Fruit fly (Drosophila melanogaster) whole organism, embryonic: Measurements from ENCODE around the gene Cyp313b1.

Experiments used
- Aef1 ChIP-seq: fragments of 200-800 bp; sonication (Bioruptor generic); IDR thresholded peaks from 3 replicates; pipeline ENCODE4 v1.3.6; 2022; ENCODE audit warnings: missing biosample characterization, missing genetic modification characterization
- C15 ChIP-seq: fragments of 200-800 bp; sonication (Bioruptor generic); IDR thresholded peaks from 3 replicates; pipeline ENCODE4 v1.3.6; 2022; ENCODE audit warnings: missing biosample characterization, missing genetic modification characterization
- CG11696 ChIP-seq: fragments of 200-800 bp; sonication (Bioruptor generic); IDR thresholded peaks from 2 replicates; pipeline ENCODE4 v1.3.6; 2022; ENCODE audit warnings: missing biosample characterization, missing genetic modification characterization
- CG12942 ChIP-seq: fragments of 200-800 bp; sonication (Bioruptor generic); optimal IDR thresholded peaks from 3 replicates; lab custom pipeline; 2016; ENCODE audit warnings: missing biosample characterization, missing genetic modification characterization
- CG13296 ChIP-seq: fragments of 200-800 bp; sonication (Bioruptor generic); optimal IDR thresholded peaks from 3 replicates; lab custom pipeline; 2018; ENCODE audit warnings: missing biosample characterization, mild to moderate bottlenecking, missing genetic modification characterization
- CG13894 ChIP-seq: fragments of 200-800 bp; sonication (Bioruptor generic); optimal IDR thresholded peaks from 3 replicates; lab custom pipeline; 2018; ENCODE audit warnings: missing biosample characterization, mild to moderate bottlenecking, missing genetic modification characterization, moderate library complexity
- CG14860 ChIP-seq: fragments of 200-800 bp; sonication (Bioruptor generic); IDR thresholded peaks from 3 replicates; pipeline ENCODE4 v1.3.6; 2022; ENCODE audit warnings: missing biosample characterization, missing genetic modification characterization; ENCODE audit not compliant: partially characterized antibody
- CG14965 ChIP-seq: fragments of 200-800 bp; sonication (Bioruptor generic); optimal IDR thresholded peaks from 2 replicates; lab custom pipeline; 2016; ENCODE audit warnings: missing biosample characterization, missing genetic modification characterization, borderline replicate concordance
- CG15269 ChIP-seq: fragments of 200-800 bp; sonication (Bioruptor generic); optimal IDR thresholded peaks from 2 replicates; lab custom pipeline; 2018; ENCODE audit warnings: missing biosample characterization, mild to moderate bottlenecking, missing genetic modification characterization, moderate library complexity
- CG16815 ChIP-seq: fragments of 200-800 bp; sonication (Bioruptor generic); optimal IDR thresholded peaks from 3 replicates; lab custom pipeline; 2017; ENCODE audit warnings: missing biosample characterization, mild to moderate bottlenecking, missing genetic modification characterization
- CG31441 ChIP-seq: fragments of 200-800 bp; sonication (Bioruptor generic); IDR thresholded peaks from 2 replicates; pipeline ENCODE4 v1.3.6; 2022; ENCODE audit warnings: missing biosample characterization, missing genetic modification characterization
- CG6254 ChIP-seq: fragments of 200-800 bp; sonication (Bioruptor generic); optimal IDR thresholded peaks from 3 replicates; lab custom pipeline; 2017; ENCODE audit warnings: mild to moderate bottlenecking, missing biosample characterization, missing genetic modification reagents, missing genetic modification characterization
- CG8089 ChIP-seq: fragments of 200-800 bp; sonication (Bioruptor generic); optimal IDR thresholded peaks from 3 replicates; lab custom pipeline; 2016; ENCODE audit warnings: missing biosample characterization, missing genetic modification characterization
- CG9437 ChIP-seq: fragments of 200-800 bp; sonication (Bioruptor generic); optimal IDR thresholded peaks from 2 replicates; lab custom pipeline; 2018; ENCODE audit warnings: missing biosample characterization, mild to moderate bottlenecking, missing genetic modification characterization
- CG9817 ChIP-seq: fragments of 200-800 bp; sonication (Bioruptor generic); optimal IDR thresholded peaks from 2 replicates; lab custom pipeline; 2018; ENCODE audit warnings: missing biosample characterization, mild to moderate bottlenecking, missing genetic modification characterization, moderate library complexity
- Deaf1 ChIP-seq: fragments of 200-800 bp; optimal IDR thresholded peaks from 3 replicates; lab custom pipeline; 2019; ENCODE audit warnings: missing biosample characterization, mild to moderate bottlenecking, missing genetic modification characterization, moderate library complexity
- Eip74EF ChIP-seq, 2 experiments: fragments of 200-800 bp in 1 of 2; fragments of >200 bp in 1 of 2; sonication (Bioruptor generic) in 1 of 2; optimal IDR thresholded peaks; 2 replicates each; lab custom pipeline; 2017 to 2019; ENCODE audit warnings: missing biosample characterization in 2 of 2, missing genetic modification characterization in 2 of 2, mild to moderate bottlenecking in 1 of 2, moderate library complexity in 1 of 2
- Fer1 ChIP-seq: fragments of 200-800 bp; sonication (Bioruptor generic); optimal IDR thresholded peaks from 2 replicates; lab custom pipeline; 2017; ENCODE audit warnings: missing biosample characterization, mild to moderate bottlenecking, missing genetic modification characterization
- Hey ChIP-seq: fragments of 200-800 bp; sonication (Bioruptor generic); optimal IDR thresholded peaks from 3 replicates; lab custom pipeline; 2018; ENCODE audit warnings: missing biosample characterization, mild to moderate bottlenecking, missing genetic modification characterization
- Hr39 ChIP-seq: fragments of >200 bp; optimal IDR thresholded peaks from 2 replicates; lab custom pipeline; 2017
- MBD-R2 ChIP-seq: fragments of 200-800 bp; sonication (Bioruptor generic); IDR thresholded peaks from 2 replicates; pipeline ENCODE4 v1.3.6; 2022; ENCODE audit warnings: missing biosample characterization, missing genetic modification characterization
- Tbp ChIP-seq: fragments of >200 bp; optimal IDR thresholded peaks from 2 replicates; lab custom pipeline; 2018; ENCODE audit warnings: missing biosample characterization, missing genetic modification characterization
- ase ChIP-seq: fragments of 200-800 bp; sonication (Bioruptor generic); IDR thresholded peaks from 3 replicates; pipeline ENCODE4 v1.3.6; 2022; ENCODE audit warnings: missing biosample characterization, missing genetic modification characterization
- bbx ChIP-seq: fragments of 200-800 bp; sonication (Bioruptor generic); IDR thresholded peaks from 2 replicates; pipeline ENCODE4 v1.3.6; 2022; ENCODE audit warnings: missing biosample characterization, missing genetic modification characterization; ENCODE audit not compliant: partially characterized antibody
- chn ChIP-seq: fragments of 200-800 bp; sonication (Bioruptor generic); optimal IDR thresholded peaks from 2 replicates; lab custom pipeline; 2016; ENCODE audit warnings: missing biosample characterization, missing genetic modification characterization
- corto ChIP-seq: fragments of 200-800 bp; sonication (Bioruptor generic); optimal IDR thresholded peaks from 2 replicates; lab custom pipeline; 2016; ENCODE audit warnings: missing biosample characterization, mild to moderate bottlenecking, missing genetic modification characterization, moderate library complexity
- disco-r ChIP-seq: fragments of 200-800 bp; sonication (Bioruptor generic); optimal IDR thresholded peaks from 2 replicates; lab custom pipeline; 2016; ENCODE audit warnings: missing biosample characterization, missing genetic modification characterization
- dm ChIP-seq: fragments of 200-800 bp; sonication (Bioruptor generic); optimal IDR thresholded peaks from 3 replicates; lab custom pipeline; 2016; ENCODE audit warnings: missing biosample characterization, missing genetic modification characterization
- gfzf ChIP-seq: fragments of 200-800 bp; sonication (Bioruptor generic); optimal IDR thresholded peaks from 2 replicates; lab custom pipeline; 2016; ENCODE audit warnings: missing biosample characterization, mild to moderate bottlenecking, missing genetic modification characterization, moderate library complexity
- her ChIP-seq: fragments of 200-800 bp; sonication (Bioruptor generic); optimal IDR thresholded peaks from 2 replicates; lab custom pipeline; 2016; ENCODE audit warnings: missing biosample characterization, missing genetic modification characterization
- lab ChIP-seq: fragments of 200-800 bp; sonication (Bioruptor generic); optimal IDR thresholded peaks from 3 replicates; lab custom pipeline; 2017; ENCODE audit warnings: missing biosample characterization, missing genetic modification characterization, mild to moderate bottlenecking, moderate library complexity, missing genetic modification reagents
- lola ChIP-seq, 3 experiments: fragments of >200 bp in 2 of 3; fragments of 200-800 bp in 1 of 3; sonication (Bioruptor generic) in 1 of 3; optimal IDR thresholded peaks; 2 replicates each; lab custom pipeline; 2017 to 2019; ENCODE audit warnings: missing biosample characterization in 3 of 3, missing genetic modification characterization in 3 of 3, mild to moderate bottlenecking in 1 of 3, moderate library complexity in 1 of 3
- org-1 ChIP-seq: fragments of 200-800 bp; sonication (Bioruptor generic); optimal IDR thresholded peaks from 2 replicates; lab custom pipeline; 2017; ENCODE audit warnings: missing biosample characterization, missing genetic modification characterization
- peb ChIP-seq: fragments of 200-800 bp; sonication (Bioruptor generic); IDR thresholded peaks from 2 replicates; pipeline ENCODE4 v1.3.6; 2022; ENCODE audit warnings: missing biosample characterization, missing genetic modification characterization
- pfk ChIP-seq: fragments of 200-800 bp; sonication (Bioruptor generic); optimal IDR thresholded peaks from 2 replicates; lab custom pipeline; 2018; ENCODE audit warnings: missing biosample characterization, mild to moderate bottlenecking, missing genetic modification characterization, moderate library complexity
- sd ChIP-seq: fragments of 200-800 bp; sonication (Bioruptor generic); optimal IDR thresholded peaks from 3 replicates; lab custom pipeline; 2018; ENCODE audit warnings: missing biosample characterization, mild to moderate bottlenecking, missing genetic modification characterization, moderate library complexity
- slbo ChIP-seq: fragments of 200-800 bp; sonication (Bioruptor generic); IDR thresholded peaks from 2 replicates; pipeline ENCODE4 v1.3.6; 2022; ENCODE audit warnings: missing biosample characterization, missing genetic modification characterization
- tgo ChIP-seq: fragments of 200-800 bp; sonication (Bioruptor generic); IDR thresholded peaks from 3 replicates; pipeline ENCODE4 v1.3.6; 2022; ENCODE audit warnings: missing biosample characterization, missing genetic modification characterization
- tup ChIP-seq: fragments of 200-800 bp; sonication (Bioruptor generic); optimal IDR thresholded peaks from 2 replicates; lab custom pipeline; 2016; ENCODE audit warnings: missing biosample characterization, mild to moderate bottlenecking, missing genetic modification characterization, moderate library complexity

Gene Cyp313b1

DNA sequence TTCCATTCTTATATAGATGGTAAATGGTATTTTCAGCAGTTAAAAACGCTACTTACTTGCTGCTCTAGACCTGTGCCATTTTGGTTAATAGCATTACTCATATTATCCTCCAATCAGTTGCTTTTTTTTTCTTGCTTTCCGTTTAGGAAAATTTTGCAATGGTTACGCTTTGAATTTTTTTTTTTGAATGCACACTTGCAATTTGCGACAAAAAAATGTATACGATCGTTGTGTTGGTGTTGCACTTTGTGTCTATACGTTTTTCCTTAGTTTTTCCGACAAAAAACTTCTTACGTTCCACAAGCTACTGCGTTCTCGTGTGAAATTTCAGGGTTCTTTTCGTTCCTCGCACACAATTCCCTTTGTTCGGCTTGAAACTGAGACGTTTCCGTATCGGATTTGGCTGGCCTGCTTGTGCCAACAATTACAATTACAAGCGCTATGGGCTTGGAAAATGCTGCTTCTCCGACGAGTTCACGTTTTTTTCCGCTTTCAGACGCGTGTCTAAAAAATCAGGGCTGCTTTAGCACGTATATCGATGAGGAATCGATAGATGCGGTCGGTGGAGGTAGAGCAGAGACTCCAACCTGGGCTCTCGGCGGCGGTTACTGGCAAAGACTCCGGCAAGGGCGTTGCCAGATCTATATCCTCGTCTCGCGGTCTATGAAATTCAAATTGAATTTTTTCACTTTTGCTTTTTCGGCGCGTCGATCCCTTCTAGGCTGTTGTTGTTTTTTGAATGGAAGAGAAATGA is 14.6 kb upstream of the Cyp313b1 start (continued):
- no peak for TF ChIP-seq CG14965 (GFP tag; lab: Kevin White, UChicago)
- peak; percentile 69 for TF ChIP-seq Hey (tag; lab: Kevin White, UChicago)
- TF ChIP-seq org-1: no peak
- peak in 1 of 2 experiments; percentile 14 for TF ChIP-seq Eip74EF (GFP tag; optimal IDR thresholded peaks at IDR 0.05; lab: Kevin White, UChicago)
- no peak for TF ChIP-seq chn
- no peak; the same call in 1 of the 2 replicates for TF ChIP-seq CG31441 (GFP tag; lab: Robert Waterston, UW)
- peak; percentile 30 for TF ChIP-seq CG12942 (GFP tag; lab: Kevin White, UChicago)
- no peak for TF ChIP-seq CG6254
- peak; percentile 37 for TF ChIP-seq CG15269
- no peak for TF ChIP-seq lola (GFP tag; optimal IDR thresholded peaks at IDR 0.05; lab: Kevin White, UChicago)
- TF ChIP-seq CG13296 (GFP tag; lab: Kevin White, UChicago): peak; percentile 12
- TF ChIP-seq CG11696 (GFP tag; lab: Robert Waterston, UW): no peak
- peak; percentile 21 for TF ChIP-seq Deaf1
- TF ChIP-seq ase (GFP tag; lab: Robert Waterston, UW): no peak
- peak; percentile 99 for TF ChIP-seq dm (GFP tag; lab: Kevin White, UChicago)
- TF ChIP-seq bbx (GFP tag; lab: Robert Waterston, UW): peak; percentile 96
- TF ChIP-seq CG9817 (tag; lab: Kevin White, UChicago): peak; percentile 48
- peak; percentile 80 for TF ChIP-seq CG13894 (tag; lab: Kevin White, UChicago)
- TF ChIP-seq MBD-R2 (GFP tag; lab: Robert Waterston, UW): peak; percentile 78
- peak; percentile 30; the same call in 1 of the 3 replicates for TF ChIP-seq tgo
- TF ChIP-seq gfzf (GFP tag; lab: Kevin White, UChicago): peak; percentile 65
- peak; percentile 89 for TF ChIP-seq CG9437 (GFP tag; lab: Kevin White, UChicago)
- no peak for TF ChIP-seq Tbp
- TF ChIP-seq Hr39: no peak
- peak; percentile 61 for TF ChIP-seq Fer1
- TF ChIP-seq slbo (GFP tag; lab: Robert Waterston, UW): peak; percentile 65
- no peak for TF ChIP-seq corto
- peak; percentile 14 for TF ChIP-seq disco-r (GFP tag; lab: Kevin White, UChicago)
- no peak for TF ChIP-seq tup (GFP tag; lab: Kevin White, UChicago)
- TF ChIP-seq CG14860: peak; percentile 78
- peak; percentile 25 for TF ChIP-seq sd (tag; lab: Kevin White, UChicago)
- no peak for TF ChIP-seq CG16815 (GFP tag; lab: Kevin White, UChicago)
- TF ChIP-seq CG8089 (GFP tag; lab: Kevin White, UChicago): no peak
- TF ChIP-seq her: peak; percentile 67
- TF ChIP-seq Aef1 (GFP tag; lab: Robert Waterston, UW): no peak
- no peak for TF ChIP-seq C15 (GFP tag; lab: Robert Waterston, UW)
- TF ChIP-seq pfk (GFP tag; lab: Kevin White, UChicago): peak; percentile 67
- peak; percentile 83 for TF ChIP-seq lab (GFP tag; lab: Kevin White, UChicago)
- no peak for TF ChIP-seq peb (GFP tag; lab: Robert Waterston, UW)
